Fruit fly (Drosophila melanogaster): Measurements from ENCODE around the gene PCID2.
A peak's percentile ranks its signal among the peaks of the same experiment; 100 is the strongest.

PCID2 gene

dm6 chr3L:11648410-11648809 lies 22.2 kb downstream of the PCID2 start, which contains the start of the genes RIOK1 and Polr3H (continued):
- TF ChIP-seq Blimp-1 (GFP tag; optimal IDR thresholded peaks at IDR 0.05) (no peak), Hr4 (GFP tag; optimal IDR thresholded peaks at IDR 0.05) (no peak), CG4318 (GFP tag; optimal IDR thresholded peaks at IDR 0.05) (no peak), Hr39 (GFP tag; optimal IDR thresholded peaks at IDR 0.05) (peak; percentile 83), Hr38 (GFP tag; optimal IDR thresholded peaks at IDR 0.05) (no peak), dac (GFP tag; optimal IDR thresholded peaks at IDR 0.05) (no peak), vri (GFP tag; optimal IDR thresholded peaks at IDR 0.05) (no peak), Eip75B (GFP tag; optimal IDR thresholded peaks at IDR 0.05) (no peak), CG8119 (GFP tag; IDR thresholded peaks at IDR 0.05) (no peak), CG9139 (GFP tag; optimal IDR thresholded peaks at IDR 0.05) (no peak)

DNA sequence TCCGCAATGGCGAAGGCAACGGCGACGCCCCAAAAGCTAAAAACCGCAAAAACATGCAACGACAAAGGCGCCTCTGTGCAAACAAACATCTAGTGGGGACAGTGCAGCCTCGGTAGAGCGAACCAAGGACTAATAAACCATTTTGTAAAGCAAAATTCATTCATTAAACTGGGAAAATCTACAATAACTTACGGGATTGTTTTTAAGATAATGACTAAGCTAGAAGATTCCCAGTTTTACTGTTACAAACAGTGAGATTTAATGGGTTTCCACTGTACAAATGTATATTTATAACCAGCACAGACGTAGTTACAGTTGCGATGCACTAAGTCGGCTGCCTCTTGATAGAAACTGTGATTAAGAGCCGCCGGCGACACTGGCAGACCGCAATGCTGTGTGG lies 29.9 kb downstream of the PCID2 start:
- TF ChIP-seq Lpt (GFP tag; optimal IDR thresholded peaks at IDR 0.05), result no peak
- TF ChIP-seq CG3919 (GFP tag; optimal IDR thresholded peaks at IDR 0.05), result peak; percentile 48
- TF ChIP-seq CG4318 (GFP tag; optimal IDR thresholded peaks at IDR 0.05), result peak; percentile 47
- no peak for TF ChIP-seq CG6808 (GFP tag; optimal IDR thresholded peaks at IDR 0.05)
- TF ChIP-seq Eip75B (GFP tag; optimal IDR thresholded peaks at IDR 0.05), result no peak
- TF ChIP-seq CG34406 (GFP tag; optimal IDR thresholded peaks at IDR 0.05), result no peak
- TF ChIP-seq Sox102F (GFP tag; optimal IDR thresholded peaks at IDR 0.05), result no peak
- no peak for TF ChIP-seq fd85E (GFP tag; optimal IDR thresholded peaks at IDR 0.05)
- peak; percentile 24 for TF ChIP-seq CG16779 (tag; optimal IDR thresholded peaks at IDR 0.05)
- TF ChIP-seq CG11762 (GFP tag; optimal IDR thresholded peaks at IDR 0.05; ENCODE audit: insufficient read depth), result peak; percentile 32
- TF ChIP-seq CG11294 (GFP tag; IDR thresholded peaks at IDR 0.05), result peak; percentile 82
- TF ChIP-seq lz (GFP tag; optimal IDR thresholded peaks at IDR 0.05), result no peak
- no peak for TF ChIP-seq fkh (GFP tag; optimal IDR thresholded peaks at IDR 0.05)
- TF ChIP-seq CG8632 (GFP tag; optimal IDR thresholded peaks at IDR 0.05), result no peak
- no peak for TF ChIP-seq CG1621 (tag; optimal IDR thresholded peaks at IDR 0.05)
- peak; percentile 82 for TF ChIP-seq CG32006 (GFP tag; optimal IDR thresholded peaks at IDR 0.05)
- no peak for TF ChIP-seq Eip93F (GFP tag; optimal IDR thresholded peaks at IDR 0.05)
- peak; percentile 90 for TF ChIP-seq CG15336 (GFP tag; IDR thresholded peaks at IDR 0.05)
- peak; percentile 62 for TF ChIP-seq OdsH (GFP tag; optimal IDR thresholded peaks at IDR 0.05)
- no peak for TF ChIP-seq CG8319 (GFP tag; optimal IDR thresholded peaks at IDR 0.05)
- no peak for TF ChIP-seq Hr39 (GFP tag; optimal IDR thresholded peaks at IDR 0.05)
- peak; percentile 57 for TF ChIP-seq CG10669 (GFP tag; optimal IDR thresholded peaks at IDR 0.05)
- peak; percentile 21 for TF ChIP-seq CG7368 (GFP tag; optimal IDR thresholded peaks at IDR 0.05)
- TF ChIP-seq Sox15 (GFP tag; optimal IDR thresholded peaks at IDR 0.05), result no peak
- no peak for TF ChIP-seq CG31627 (GFP tag; optimal IDR thresholded peaks at IDR 0.05)
- TF ChIP-seq vri (GFP tag; optimal IDR thresholded peaks at IDR 0.05), result no peak
- no peak for TF ChIP-seq Smox (GFP tag; optimal IDR thresholded peaks at IDR 0.05)
- TF ChIP-seq Ets21C (GFP tag; optimal IDR thresholded peaks at IDR 0.05), result no peak
- TF ChIP-seq Hr4 (GFP tag; optimal IDR thresholded peaks at IDR 0.05), result peak; percentile 83
- TF ChIP-seq Ets96B (tag; optimal IDR thresholded peaks at IDR 0.05), result peak; percentile 65
- peak; percentile 35 for TF ChIP-seq svp (GFP tag)
- peak; percentile 86 for TF ChIP-seq eg (GFP tag; IDR thresholded peaks at IDR 0.05)
- peak; percentile 67 for TF ChIP-seq pdm3 (GFP tag; optimal IDR thresholded peaks at IDR 0.05)
- TF ChIP-seq CG6276 (GFP tag; optimal IDR thresholded peaks at IDR 0.05), result peak; percentile 63
- peak in 1 of 2 experiments; percentile 25 for TF ChIP-seq salr (GFP tag; optimal IDR thresholded peaks at IDR 0.05)
- TF ChIP-seq CG10631 (GFP tag; optimal IDR thresholded peaks at IDR 0.05), result peak; percentile 40
- no peak for TF ChIP-seq CG9139 (GFP tag; optimal IDR thresholded peaks at IDR 0.05)
- TF ChIP-seq Sox14 (GFP tag; optimal IDR thresholded peaks at IDR 0.05), result peak; percentile 63
- TF ChIP-seq Hr38 (GFP tag; optimal IDR thresholded peaks at IDR 0.05), result peak; percentile 6
- no peak for TF ChIP-seq CG3032 (tag; optimal IDR thresholded peaks at IDR 0.05)
- TF ChIP-seq ss (GFP tag; optimal IDR thresholded peaks at IDR 0.05), result no peak
- peak; percentile 48 for TF ChIP-seq dac (GFP tag; optimal IDR thresholded peaks at IDR 0.05)
- no peak for TF ChIP-seq Blimp-1 (GFP tag; optimal IDR thresholded peaks at IDR 0.05)
- TF ChIP-seq Gug (GFP tag; IDR thresholded peaks at IDR 0.05), result peak; percentile 76; the same call in 1 of the 2 replicates
- peak; percentile 39 for TF ChIP-seq acj6 (GFP tag; optimal IDR thresholded peaks at IDR 0.05)
- peak; percentile 3 for TF ChIP-seq cyc (GFP tag; optimal IDR thresholded peaks at IDR 0.05)
- TF ChIP-seq Met (GFP tag; optimal IDR thresholded peaks at IDR 0.05), result no peak
- peak; percentile 86 for TF ChIP-seq CG8119 (GFP tag; IDR thresholded peaks at IDR 0.05)
- no peak for TF ChIP-seq CG6854 (GFP tag; optimal IDR thresholded peaks at IDR 0.05)
